Fruit fly (Drosophila melanogaster) whole organism, adult: ENCODE results near the gene CG12983.

Experiments
- CG12768 ChIP-seq: fragments of 200-800 bp; sonication (Bioruptor generic); optimal IDR thresholded peaks from 2 replicates; lab custom pipeline; 2017; ENCODE audit warnings: missing biosample characterization, missing genetic modification characterization, mild to moderate bottlenecking, moderate library complexity, missing genetic modification reagents
- CG14711 ChIP-seq: fragments of 200-800 bp; sonication (Bioruptor generic); optimal IDR thresholded peaks from 2 replicates; lab custom pipeline; 2018; ENCODE audit warnings: missing biosample characterization, mild to moderate bottlenecking, missing genetic modification characterization, moderate library complexity
- CG7045 ChIP-seq: fragments of 200-800 bp; sonication (Bioruptor generic); optimal IDR thresholded peaks from 2 replicates; lab custom pipeline; 2017; ENCODE audit warnings: missing biosample characterization, mild to moderate bottlenecking, missing genetic modification characterization
- CG7101 ChIP-seq: fragments of 200-800 bp; sonication (Bioruptor generic); optimal IDR thresholded peaks from 2 replicates; lab custom pipeline; 2018; ENCODE audit warnings: missing biosample characterization, mild to moderate bottlenecking, missing genetic modification characterization, moderate library complexity
- Clk ChIP-seq: fragments of 200-800 bp; sonication (Bioruptor generic); optimal IDR thresholded peaks from 2 replicates; lab custom pipeline; 2017; ENCODE audit warnings: missing biosample characterization, missing genetic modification characterization
- Crg-1 ChIP-seq: fragments of 200-800 bp; sonication (Bioruptor generic); optimal IDR thresholded peaks from 2 replicates; lab custom pipeline; 2016; ENCODE audit warnings: missing biosample characterization, missing genetic modification characterization
- Hr96 ChIP-seq: fragments of 200-800 bp; sonication (Bioruptor generic); optimal IDR thresholded peaks from 2 replicates; lab custom pipeline; 2016; ENCODE audit warnings: missing biosample characterization, missing genetic modification characterization
- Mnt ChIP-seq: fragments of 200-800 bp; sonication (Bioruptor generic); optimal IDR thresholded peaks from 2 replicates; lab custom pipeline; 2016; ENCODE audit warnings: missing biosample characterization, mild to moderate bottlenecking, missing genetic modification characterization
- bab1 ChIP-seq: fragments of 200-800 bp; sonication (Bioruptor generic); optimal IDR thresholded peaks from 3 replicates; lab custom pipeline; 2019; ENCODE audit warnings: missing biosample characterization, mild to moderate bottlenecking, missing genetic modification characterization, moderate library complexity
- cnc ChIP-seq, 2 experiments: fragments of >200 bp; optimal IDR thresholded peaks; 2 replicates each; lab custom pipeline; 2017
- kay ChIP-seq: fragments of 200-800 bp; sonication (Bioruptor generic); peaks from one replicate; lab custom pipeline; 2016; ENCODE audit warnings: missing biosample characterization, missing genetic modification characterization, borderline replicate concordance
- pad ChIP-seq: fragments of 200-800 bp; sonication (Bioruptor generic); optimal IDR thresholded peaks from 3 replicates; lab custom pipeline; 2017; ENCODE audit warnings: missing biosample characterization, missing genetic modification characterization, mild to moderate bottlenecking, moderate library complexity, missing genetic modification reagents
- tj ChIP-seq: fragments of 200-800 bp; sonication (Bioruptor generic); optimal IDR thresholded peaks from 3 replicates; lab custom pipeline; 2017; ENCODE audit warnings: missing biosample characterization, mild to moderate bottlenecking, missing genetic modification characterization, moderate library complexity
- toe ChIP-seq: fragments of 200-800 bp; sonication (Bioruptor generic); optimal IDR thresholded peaks from 2 replicates; lab custom pipeline; 2016; ENCODE audit warnings: missing biosample characterization, missing genetic modification characterization

- TF ChIP-seq CG14711, result no peak
- TF ChIP-seq pad (GFP tag; lab: Kevin White, UChicago), result no peak
- TF ChIP-seq CG7101 (tag; lab: Kevin White, UChicago), result no peak
- TF ChIP-seq CG12768 (GFP tag; lab: Kevin White, UChicago), result no peak
- TF ChIP-seq bab1 (GFP tag; lab: Kevin White, UChicago), result no peak
- no peak for TF ChIP-seq Hr96 (GFP tag; lab: Kevin White, UChicago)
- TF ChIP-seq cnc (optimal IDR thresholded peaks at IDR 0.05; lab: Kevin White, UChicago), result no peak
- TF ChIP-seq kay (GFP tag; lab: Kevin White, UChicago), result no peak
- no peak for TF ChIP-seq Clk (GFP tag; lab: Kevin White, UChicago)
- TF ChIP-seq tj, result no peak
- no peak for TF ChIP-seq CG7045 (GFP tag; lab: Kevin White, UChicago)
- TF ChIP-seq toe (GFP tag; lab: Kevin White, UChicago), result no peak
- TF ChIP-seq Mnt (GFP tag; lab: Kevin White, UChicago), result no peak
- TF ChIP-seq Crg-1 (GFP tag; lab: Kevin White, UChicago), result no peak
These were observed 15.0 kb downstream of the CG12983 start for dm6 chr3L:20951477-20952120.
